Fruit fly (Drosophila melanogaster) whole organism: ENCODE results near the gene Sh3beta.

Source experiments
- pan ChIP-seq: fragments of >200 bp; optimal IDR thresholded peaks from 2 replicates; lab custom pipeline; 2017
- psq ChIP-seq: fragments of >200 bp; optimal IDR thresholded peaks from 2 replicates; lab custom pipeline; 2017

dm6 chr3L:7396055-7396454 is 27.0 kb upstream of the Sh3beta start, which contains the start of gene CG32379:
- TF ChIP-seq psq (lab: Kevin White, UChicago) (no peak), pan (lab: Kevin White, UChicago) (no peak)
